Worm (Caenorhabditis elegans): ENCODE measurements around the gene spp-8.

spp-8 gene

ce11 chrIV:8526579-8526978, 45.1 kb downstream of the spp-8 start:
- TF ChIP-seq ref-1 (GFP tag; conservative IDR thresholded peaks at IDR 0.05) (no peak), cog-1 (tag; optimal IDR thresholded peaks at IDR 0.05) (no peak), tab-1 (GFP tag; IDR thresholded peaks at IDR 0.05) (no peak), ztf-23 (GFP tag; IDR thresholded peaks at IDR 0.05) (no peak), klf-2 (GFP tag; conservative IDR thresholded peaks at IDR 0.05) (no peak), ztf-29 (GFP tag; IDR thresholded peaks at IDR 0.05) (no peak), med-1 (GFP tag; optimal IDR thresholded peaks at IDR 0.05; ENCODE audit: insufficient read depth) (no peak), T22C8.4 (GFP tag; IDR thresholded peaks at IDR 0.05) (no peak)

ce11 chrIV:8527598-8528012, 46.1 kb downstream of the spp-8 start:
- TF ChIP-seq med-1 (GFP tag; optimal IDR thresholded peaks at IDR 0.05; ENCODE audit: insufficient read depth): no peak
- no peak for TF ChIP-seq tab-1 (GFP tag; IDR thresholded peaks at IDR 0.05)
- TF ChIP-seq cog-1 (tag; optimal IDR thresholded peaks at IDR 0.05): no peak
- no peak for TF ChIP-seq T22C8.4 (GFP tag; IDR thresholded peaks at IDR 0.05)
- no peak for TF ChIP-seq klf-2 (GFP tag; conservative IDR thresholded peaks at IDR 0.05)

ce11 chrIV:8528345-8528744, 46.9 kb downstream of the spp-8 start:
- no peak for TF ChIP-seq tab-1 (GFP tag; IDR thresholded peaks at IDR 0.05)
- no peak for TF ChIP-seq ztf-23 (GFP tag; IDR thresholded peaks at IDR 0.05)
- no peak for TF ChIP-seq flt-1 (GFP tag; IDR thresholded peaks at IDR 0.05)
- no peak for TF ChIP-seq klf-2 (GFP tag; conservative IDR thresholded peaks at IDR 0.05)
- no peak for TF ChIP-seq cog-1 (tag; optimal IDR thresholded peaks at IDR 0.05)
- no peak for TF ChIP-seq ref-1 (GFP tag; conservative IDR thresholded peaks at IDR 0.05)
- no peak for TF ChIP-seq T22C8.4 (GFP tag; IDR thresholded peaks at IDR 0.05)
- no peak for TF ChIP-seq med-1 (GFP tag; optimal IDR thresholded peaks at IDR 0.05; ENCODE audit: insufficient read depth)
- no peak for TF ChIP-seq ztf-29 (GFP tag; IDR thresholded peaks at IDR 0.05)

ce11 chrIV:8529039-8529438, 47.6 kb downstream of the spp-8 start:
- TF ChIP-seq klf-2 (GFP tag; conservative IDR thresholded peaks at IDR 0.05): no peak
- no peak for TF ChIP-seq tab-1 (GFP tag; IDR thresholded peaks at IDR 0.05)
- TF ChIP-seq cog-1 (tag; optimal IDR thresholded peaks at IDR 0.05): no peak
- TF ChIP-seq ztf-23 (GFP tag; IDR thresholded peaks at IDR 0.05): no peak
- no peak for TF ChIP-seq ref-1 (GFP tag; conservative IDR thresholded peaks at IDR 0.05)
- TF ChIP-seq med-1 (GFP tag; optimal IDR thresholded peaks at IDR 0.05; ENCODE audit: insufficient read depth): no peak
- no peak for TF ChIP-seq T22C8.4 (GFP tag; IDR thresholded peaks at IDR 0.05)
- no peak for TF ChIP-seq flt-1 (GFP tag; IDR thresholded peaks at IDR 0.05)
- no peak for TF ChIP-seq ztf-29 (GFP tag; IDR thresholded peaks at IDR 0.05)

ce11 chrIV:8530042-8531027, 48.9 kb downstream of the spp-8 start:
- TF ChIP-seq ztf-23 (GFP tag; IDR thresholded peaks at IDR 0.05): no peak
- no peak for TF ChIP-seq med-1 (GFP tag; optimal IDR thresholded peaks at IDR 0.05; ENCODE audit: insufficient read depth)
- TF ChIP-seq tab-1 (GFP tag; IDR thresholded peaks at IDR 0.05): no peak
- TF ChIP-seq ztf-29 (GFP tag; IDR thresholded peaks at IDR 0.05): no peak
- no peak for TF ChIP-seq ref-1 (GFP tag; conservative IDR thresholded peaks at IDR 0.05)
- TF ChIP-seq klf-2 (GFP tag; conservative IDR thresholded peaks at IDR 0.05): no peak
- TF ChIP-seq cog-1 (tag; optimal IDR thresholded peaks at IDR 0.05): no peak
- TF ChIP-seq flt-1 (GFP tag; IDR thresholded peaks at IDR 0.05): no peak
- no peak for TF ChIP-seq T22C8.4 (GFP tag; IDR thresholded peaks at IDR 0.05)

ce11 chrIV:8532024-8532423, 50.6 kb downstream of the spp-8 start:
- TF ChIP-seq ref-1 (GFP tag; conservative IDR thresholded peaks at IDR 0.05): no peak
- TF ChIP-seq ztf-29 (GFP tag; IDR thresholded peaks at IDR 0.05): no peak
- TF ChIP-seq tab-1 (GFP tag; IDR thresholded peaks at IDR 0.05): no peak
- no peak for TF ChIP-seq ztf-23 (GFP tag; IDR thresholded peaks at IDR 0.05)
- no peak for TF ChIP-seq flt-1 (GFP tag; IDR thresholded peaks at IDR 0.05)
- TF ChIP-seq cog-1 (tag; optimal IDR thresholded peaks at IDR 0.05): no peak
- TF ChIP-seq klf-2 (GFP tag; conservative IDR thresholded peaks at IDR 0.05): no peak
- TF ChIP-seq T22C8.4 (GFP tag; IDR thresholded peaks at IDR 0.05): no peak
- TF ChIP-seq med-1 (GFP tag; optimal IDR thresholded peaks at IDR 0.05; ENCODE audit: insufficient read depth): no peak

ce11 chrIV:8532796-8533195, 51.3 kb downstream of the spp-8 start:
- no peak for TF ChIP-seq tab-1 (GFP tag; IDR thresholded peaks at IDR 0.05)
- TF ChIP-seq med-1 (GFP tag; optimal IDR thresholded peaks at IDR 0.05; ENCODE audit: insufficient read depth): no peak
- no peak for TF ChIP-seq ref-1 (GFP tag; conservative IDR thresholded peaks at IDR 0.05)
- no peak for TF ChIP-seq flt-1 (GFP tag; IDR thresholded peaks at IDR 0.05)
- no peak for TF ChIP-seq ztf-29 (GFP tag; IDR thresholded peaks at IDR 0.05)
- TF ChIP-seq klf-2 (GFP tag; conservative IDR thresholded peaks at IDR 0.05): no peak

Measured in whole organism, midembryonic.